Worm (Caenorhabditis elegans): ENCODE measurements around the gene ave-1.
A peak's percentile ranks its signal among the peaks of the same experiment; 100 is the strongest.

ave-1 gene

DNA sequence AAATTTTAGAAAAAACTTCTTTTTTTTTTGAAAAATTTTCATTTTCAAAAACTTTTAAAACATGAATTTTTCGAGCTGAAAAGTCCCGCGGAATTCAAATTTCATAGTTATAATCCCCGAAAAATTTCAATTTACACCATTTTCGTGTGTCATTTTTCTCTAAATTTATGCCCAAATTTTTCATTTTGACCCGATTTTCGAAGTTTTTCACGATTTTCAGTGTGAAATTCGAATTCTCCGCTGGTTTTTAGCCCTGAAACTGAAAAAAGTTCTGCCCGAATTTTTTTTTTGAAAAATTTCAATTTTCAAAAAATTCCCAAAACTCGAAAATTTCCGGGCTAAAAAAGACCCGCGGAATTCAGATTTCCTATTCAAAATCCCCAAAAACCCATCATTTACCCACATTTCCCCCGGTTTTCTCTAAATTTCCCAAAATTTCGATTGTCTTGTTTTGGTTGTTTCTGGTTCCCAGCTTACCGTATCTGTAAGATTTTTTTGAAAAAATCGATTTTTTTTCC, 13.0 kb upstream of the ave-1 start:
- TF ChIP-seq hmg-1.2 (GFP tag; IDR thresholded peaks at IDR 0.05): no peak
- TF ChIP-seq him-1 (tag; optimal IDR thresholded peaks at IDR 0.05): peak; percentile 60
- TF ChIP-seq lag-1 (GFP tag; IDR thresholded peaks at IDR 0.05): no peak
- TF ChIP-seq hrde-1 (tag; optimal IDR thresholded peaks at IDR 0.05; ENCODE audit: borderline replicate concordance): peak; percentile 21
- peak; percentile 28 for TF ChIP-seq attf-5 (GFP tag; optimal IDR thresholded peaks at IDR 0.05)
- no peak for TF ChIP-seq C06A6.2 (GFP tag; conservative IDR thresholded peaks at IDR 0.05)
- peak; percentile 65; the same call in 1 of the 2 replicates for TF ChIP-seq ztf-28 (GFP tag; IDR thresholded peaks at IDR 0.05)
- 0 out of 2 replicates have a peak, but pooled peaks have one; percentile 10 for TF ChIP-seq F33H1.4 (GFP tag; IDR thresholded peaks at IDR 0.05)
- peak; percentile 57; the same call in 1 of the 2 replicates for TF ChIP-seq Y79H2A.3 (GFP tag; conservative IDR thresholded peaks at IDR 0.05)
- 0 out of 2 replicates have a peak, but pooled peaks have one; percentile 25 for TF ChIP-seq Y56A3A.18 (GFP tag; IDR thresholded peaks at IDR 0.05)
- TF ChIP-seq nfya-2 (GFP tag; IDR thresholded peaks at IDR 0.05): 0 out of 2 replicates have a peak, but pooled peaks have one; percentile 28
- TF ChIP-seq repo-1 (tag; optimal IDR thresholded peaks at IDR 0.05): peak; percentile 52
- no peak for TF ChIP-seq B0261.1 (tag; optimal IDR thresholded peaks at IDR 0.05)
- peak; percentile 9 for TF ChIP-seq die-1 (tag; optimal IDR thresholded peaks at IDR 0.05)
- TF ChIP-seq F52B5.7 (tag; optimal IDR thresholded peaks at IDR 0.05): no peak
- no peak for TF ChIP-seq snpc-1.1 (tag; optimal IDR thresholded peaks at IDR 0.05; ENCODE audit: insufficient read depth)
- TF ChIP-seq cebp-1 (GFP tag; IDR thresholded peaks at IDR 0.05): no peak
- peak; percentile 36 for TF ChIP-seq cebp-1 (tag; optimal IDR thresholded peaks at IDR 0.05)
- peak; percentile 35 for TF ChIP-seq atf-7 (tag; optimal IDR thresholded peaks at IDR 0.05)
- TF ChIP-seq madf-6 (GFP tag; IDR thresholded peaks at IDR 0.05): peak; percentile 40
- no peak for TF ChIP-seq unc-130 (GFP tag; optimal IDR thresholded peaks at IDR 0.05)
- TF ChIP-seq ceh-91 (GFP tag; IDR thresholded peaks at IDR 0.05): no peak
- TF ChIP-seq athp-1 (tag; optimal IDR thresholded peaks at IDR 0.05): peak; percentile 61
- peak; percentile 37 for TF ChIP-seq lsl-1 (GFP tag; optimal IDR thresholded peaks at IDR 0.05)
- 0 out of 2 replicates have a peak, but pooled peaks have one; percentile 5 for TF ChIP-seq mcd-1 (GFP tag; IDR thresholded peaks at IDR 0.05)
- TF ChIP-seq ceh-40 (GFP tag; IDR thresholded peaks at IDR 0.05): 0 out of 2 replicates have a peak, but pooled peaks have one; percentile 17
- TF ChIP-seq C17E4.6 (GFP tag; IDR thresholded peaks at IDR 0.05): peak; percentile 44; the same call in 1 of the 2 replicates

DNA sequence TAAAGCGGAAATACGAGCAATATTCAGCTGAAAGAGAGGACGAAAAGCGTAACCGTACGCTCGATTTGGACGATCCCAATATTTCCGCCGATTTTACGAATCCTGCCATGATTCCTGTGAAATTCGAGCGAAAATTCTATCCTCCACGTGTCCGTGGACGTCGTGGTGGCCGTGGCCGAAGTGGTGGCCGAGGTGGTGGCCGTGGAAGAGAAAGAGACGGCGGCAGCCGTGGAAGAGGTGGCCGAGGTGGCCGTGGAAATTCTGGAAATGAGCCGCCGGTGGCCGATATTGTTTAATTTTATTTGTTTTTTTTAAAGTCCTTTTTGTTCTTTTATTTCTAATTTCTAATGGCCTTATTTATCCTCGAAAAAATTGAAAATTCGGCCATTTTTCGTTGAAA, 12.5 kb upstream of the ave-1 start:
- no peak for TF ChIP-seq hmg-20 (GFP tag; IDR thresholded peaks at IDR 0.05)
- no peak for TF ChIP-seq mel-28 (tag; optimal IDR thresholded peaks at IDR 0.05; ENCODE audit: borderline replicate concordance)
- peak; percentile 44; the same call in 1 of the 2 replicates for TF ChIP-seq egrh-3 (GFP tag; IDR thresholded peaks at IDR 0.05)
- TF ChIP-seq zim-3 (tag; optimal IDR thresholded peaks at IDR 0.05): no peak
- no peak for TF ChIP-seq ztf-3 (GFP tag; optimal IDR thresholded peaks at IDR 0.05)
- peak; percentile 74 for TF ChIP-seq zfh-2 (GFP tag; conservative IDR thresholded peaks at IDR 0.05)
- TF ChIP-seq nfya-2 (GFP tag; IDR thresholded peaks at IDR 0.05): no peak
- no peak for TF ChIP-seq ZK185.1 (tag; optimal IDR thresholded peaks at IDR 0.05; ENCODE audit: poor library complexity, severe bottlenecking)

DNA sequence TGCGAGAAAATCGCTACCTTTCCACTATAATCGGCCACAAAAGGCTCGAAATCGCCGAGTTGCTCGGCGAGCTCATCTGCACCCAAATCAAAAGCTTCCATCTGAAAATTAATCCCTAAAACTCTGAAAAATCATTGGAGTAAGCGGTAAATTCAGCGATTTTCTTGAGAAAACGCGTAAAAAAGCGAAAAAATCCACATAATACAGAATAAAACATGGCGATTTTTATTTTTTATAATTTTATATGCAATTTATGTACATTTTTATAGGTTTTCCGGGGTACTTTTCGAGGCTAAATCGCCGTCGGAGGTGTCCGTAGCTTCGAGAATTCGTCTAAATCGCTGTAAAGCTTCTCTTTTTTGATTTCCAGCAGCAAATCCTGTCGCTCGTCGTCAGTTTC, 545 bp downstream of the ave-1 start, which contains the start of gene Y82E9BR.19:
Gene Y82E9BR.19, minus strand, starts transcription at position 101 of the 400 bp plus-strand sequence.
- no peak for TF ChIP-seq madf-8 (GFP tag; conservative IDR thresholded peaks at IDR 0.05)
- no peak for TF ChIP-seq gei-17 (GFP tag; optimal IDR thresholded peaks at IDR 0.05)
- no peak for TF ChIP-seq nfya-2 (GFP tag; IDR thresholded peaks at IDR 0.05)
- TF ChIP-seq pbrm-1 (GFP tag; IDR thresholded peaks at IDR 0.05): no peak
- no peak for TF ChIP-seq Y53F4B.3 (GFP tag; IDR thresholded peaks at IDR 0.05)
- TF ChIP-seq xnd-1 (tag; optimal IDR thresholded peaks at IDR 0.05): no peak
- no peak for TF ChIP-seq ceh-58 (GFP tag; IDR thresholded peaks at IDR 0.05)
- TF ChIP-seq ceh-79 (tag; optimal IDR thresholded peaks at IDR 0.05): no peak
- no peak for TF ChIP-seq ztf-18 (tag; optimal IDR thresholded peaks at IDR 0.05)
- no peak for TF ChIP-seq nhr-120 (GFP tag; IDR thresholded peaks at IDR 0.05)
- TF ChIP-seq ztf-25 (GFP tag; IDR thresholded peaks at IDR 0.05): no peak
- no peak for TF ChIP-seq attf-3 (GFP tag; conservative IDR thresholded peaks at IDR 0.05)
- TF ChIP-seq somi-1 (GFP tag; optimal IDR thresholded peaks at IDR 0.05): no peak
- TF ChIP-seq B0261.1 (tag; optimal IDR thresholded peaks at IDR 0.05): no peak

Data from whole organism, young adult.